Fruit fly (Drosophila melanogaster) whole organism, pupa: Measurements from ENCODE around the gene ranshi.

Experiments
- CG10348 ChIP-seq: fragments of 200-800 bp; sonication (Bioruptor generic); IDR thresholded peaks from 2 replicates; pipeline ENCODE4 v1.3.6; 2022; ENCODE audit warnings: missing biosample characterization, missing genetic modification characterization
- CG12605 ChIP-seq: fragments of 200-800 bp; sonication (Bioruptor generic); IDR thresholded peaks from 2 replicates; pipeline ENCODE4 v1.3.6; 2022; ENCODE audit warnings: missing biosample characterization, missing genetic modification characterization
- CG13204 ChIP-seq: fragments of 200-800 bp; sonication (Bioruptor generic); optimal IDR thresholded peaks from 2 replicates; lab custom pipeline; 2018; ENCODE audit warnings: missing biosample characterization, mild to moderate bottlenecking, missing genetic modification characterization, moderate library complexity
- CG14655 ChIP-seq: fragments of 200-800 bp; sonication (Bioruptor generic); optimal IDR thresholded peaks from 3 replicates; lab custom pipeline; 2017; ENCODE audit warnings: mild to moderate bottlenecking, missing biosample characterization, missing genetic modification reagents, missing genetic modification characterization
- CG15710 ChIP-seq: fragments of 200-800 bp; sonication (Bioruptor generic); optimal IDR thresholded peaks from 2 replicates; lab custom pipeline; 2018; ENCODE audit warnings: missing biosample characterization, mild to moderate bottlenecking, missing genetic modification characterization, moderate library complexity
- CG17806 ChIP-seq: fragments of 200-800 bp; sonication (Bioruptor generic); optimal IDR thresholded peaks from 2 replicates; lab custom pipeline; 2018; ENCODE audit warnings: missing biosample characterization, mild to moderate bottlenecking, missing genetic modification characterization, moderate library complexity
- CG32121 ChIP-seq: fragments of 200-800 bp; sonication (Bioruptor generic); IDR thresholded peaks from 2 replicates; pipeline ENCODE4 v1.3.6; 2022; ENCODE audit warnings: missing biosample characterization, missing genetic modification characterization
- CG34367 ChIP-seq: fragments of 200-800 bp; sonication (Bioruptor generic); optimal IDR thresholded peaks from 2 replicates; lab custom pipeline; 2018; ENCODE audit warnings: missing biosample characterization, mild to moderate bottlenecking, missing genetic modification characterization
- CG4496 ChIP-seq: fragments of 200-800 bp; sonication (Bioruptor generic); IDR thresholded peaks from 3 replicates; pipeline ENCODE4 v1.3.6; 2022; ENCODE audit warnings: missing biosample characterization, missing genetic modification characterization
- CG8159 ChIP-seq: fragments of 200-800 bp; sonication (Bioruptor generic); optimal IDR thresholded peaks from 3 replicates; lab custom pipeline; 2018; ENCODE audit warnings: missing biosample characterization, mild to moderate bottlenecking, missing genetic modification characterization, moderate library complexity
- CG8301 ChIP-seq: fragments of 200-800 bp; sonication (Bioruptor generic); optimal IDR thresholded peaks from 2 replicates; lab custom pipeline; 2018; ENCODE audit warnings: missing biosample characterization, mild to moderate bottlenecking, missing genetic modification characterization
- CG9948 ChIP-seq: fragments of 200-800 bp; sonication (Bioruptor generic); optimal IDR thresholded peaks from 2 replicates; lab custom pipeline; 2018; ENCODE audit warnings: missing biosample characterization, mild to moderate bottlenecking, missing genetic modification characterization, moderate library complexity
- D1 ChIP-seq: fragments of 200-800 bp; sonication (Bioruptor generic); optimal IDR thresholded peaks from 2 replicates; lab custom pipeline; 2018; ENCODE audit warnings: missing biosample characterization, mild to moderate bottlenecking, missing genetic modification characterization, moderate library complexity
- EcR ChIP-seq: fragments of 200-800 bp; sonication (Bioruptor generic); optimal IDR thresholded peaks from 3 replicates; lab custom pipeline; 2019; ENCODE audit warnings: missing biosample characterization, missing genetic modification characterization, mild to moderate bottlenecking, moderate library complexity, missing genetic modification reagents
- Ets98B ChIP-seq: fragments of 200-800 bp; sonication (Bioruptor generic); IDR thresholded peaks from 2 replicates; pipeline ENCODE4 v1.3.6; 2022; ENCODE audit warnings: missing biosample characterization, missing genetic modification characterization
- Pif1A ChIP-seq: fragments of 200-800 bp; sonication (Bioruptor generic); optimal IDR thresholded peaks from 3 replicates; lab custom pipeline; 2016; ENCODE audit warnings: missing biosample characterization, missing genetic modification characterization
- Pif1B ChIP-seq: fragments of 200-800 bp; sonication (Bioruptor generic); optimal IDR thresholded peaks from 3 replicates; lab custom pipeline; 2016; ENCODE audit warnings: missing biosample characterization, missing genetic modification characterization
- Snoo ChIP-seq: fragments of 200-800 bp; sonication (Bioruptor generic); optimal IDR thresholded peaks from 3 replicates; lab custom pipeline; 2017; ENCODE audit warnings: missing biosample characterization, mild to moderate bottlenecking, missing genetic modification characterization, inconsistent platforms
- fd96Ca ChIP-seq: fragments of 200-800 bp; sonication (Bioruptor generic); IDR thresholded peaks from 3 replicates; pipeline ENCODE4 v1.3.6; 2022; ENCODE audit warnings: missing biosample characterization, missing genetic modification characterization
- gl ChIP-seq: fragments of 200-800 bp; sonication (Bioruptor generic); optimal IDR thresholded peaks from 2 replicates; lab custom pipeline; 2018; ENCODE audit warnings: missing biosample characterization, mild to moderate bottlenecking, missing genetic modification characterization
- rn ChIP-seq: fragments of 200-800 bp; sonication (Bioruptor generic); IDR thresholded peaks from 2 replicates; pipeline ENCODE4 v1.3.6; 2022; ENCODE audit warnings: missing biosample characterization, missing genetic modification characterization

Gene ranshi

dm6 chr3R:8747871-8748775, 18.6 kb upstream of the ranshi start:
- TF ChIP-seq CG14655 (GFP tag; lab: Kevin White, UChicago) = peak; percentile 77
- TF ChIP-seq D1 (tag; lab: Kevin White, UChicago) = peak; percentile 32
- peak; percentile 71 for TF ChIP-seq CG34367 (tag; lab: Kevin White, UChicago)
- TF ChIP-seq CG8301 = peak; percentile 72
- peak; percentile 1 for TF ChIP-seq gl (tag; lab: Kevin White, UChicago)
- peak; percentile 58; the same call in 2 of the 3 replicates for TF ChIP-seq fd96Ca (GFP tag; lab: Robert Waterston, UW)
- peak; percentile 40 for TF ChIP-seq CG13204
- TF ChIP-seq CG9948 (tag; lab: Kevin White, UChicago) = no peak
- peak; percentile 83 for TF ChIP-seq CG32121
- peak; percentile 40 for TF ChIP-seq rn
- TF ChIP-seq Snoo (tag; lab: Kevin White, UChicago) = peak; percentile 83
- TF ChIP-seq CG17806 (tag; lab: Kevin White, UChicago) = peak; percentile 64
- peak; percentile 96 for TF ChIP-seq Pif1A (GFP tag; lab: Kevin White, UChicago)
- peak; percentile 42; the same call in 1 of the 2 replicates for TF ChIP-seq CG12605
- peak; percentile 94 for TF ChIP-seq Pif1B
- 0 out of 2 replicates have a peak, but pooled peaks have one; percentile 40 for TF ChIP-seq CG10348 (GFP tag; lab: Robert Waterston, UW)
- TF ChIP-seq CG4496 (GFP tag; lab: Robert Waterston, UW) = peak; percentile 75; the same call in 2 of the 3 replicates
- TF ChIP-seq CG8159 (tag; lab: Kevin White, UChicago) = peak; percentile 79
- peak; percentile 68 for TF ChIP-seq Ets98B (GFP tag; lab: Robert Waterston, UW)
- peak; percentile 94 for TF ChIP-seq EcR (GFP tag; lab: Kevin White, UChicago)
- peak; percentile 77 for TF ChIP-seq CG15710
- TF ChIP-seq, all 21 proteins: peak for 20

dm6 chr3R:8747134-8747870, 17.8 kb upstream of the ranshi start, which contains the start of the genes CG9801 and Nasp:
CG9801 (minus strand) TSS chr3R:8747675.
Nasp (plus strand) TSS chr3R:8747798.
- TF ChIP-seq CG12605 (0 out of 2 replicates have a peak, but pooled peaks have one; percentile 6), CG15710 (no peak), Pif1B (no peak), CG32121 (no peak), Snoo (tag; lab: Kevin White, UChicago) (peak; percentile 21), CG9948 (tag; lab: Kevin White, UChicago) (peak; percentile 2), D1 (tag; lab: Kevin White, UChicago) (no peak), CG34367 (tag; lab: Kevin White, UChicago) (no peak), CG8301 (no peak), Pif1A (GFP tag; lab: Kevin White, UChicago) (peak; percentile 18), EcR (GFP tag; lab: Kevin White, UChicago) (no peak), Ets98B (GFP tag; lab: Robert Waterston, UW) (peak; percentile 17; the same call in 1 of the 2 replicates), CG8159 (tag; lab: Kevin White, UChicago) (no peak)

- TF ChIP-seq D1 (tag; lab: Kevin White, UChicago) = peak; percentile 56
- peak; percentile 80 for TF ChIP-seq Snoo (tag; lab: Kevin White, UChicago)
- TF ChIP-seq CG13204 = peak; percentile 6
- TF ChIP-seq Pif1A (GFP tag; lab: Kevin White, UChicago) = peak; percentile 95
- TF ChIP-seq CG9948 (tag; lab: Kevin White, UChicago) = peak; percentile 78
- peak; percentile 73 for TF ChIP-seq Ets98B (GFP tag; lab: Robert Waterston, UW)
- TF ChIP-seq rn = 0 out of 2 replicates have a peak, but pooled peaks have one; percentile 28
- peak; percentile 87 for TF ChIP-seq CG4496 (GFP tag; lab: Robert Waterston, UW)
- TF ChIP-seq CG8159 (tag; lab: Kevin White, UChicago) = peak; percentile 86
- TF ChIP-seq CG14655 (GFP tag; lab: Kevin White, UChicago) = peak; percentile 72
- no peak for TF ChIP-seq EcR (GFP tag; lab: Kevin White, UChicago)
- no peak for TF ChIP-seq CG10348 (GFP tag; lab: Robert Waterston, UW)
- peak; percentile 77 for TF ChIP-seq CG15710
- TF ChIP-seq CG17806 (tag; lab: Kevin White, UChicago) = peak; percentile 79
- peak; percentile 68 for TF ChIP-seq CG34367 (tag; lab: Kevin White, UChicago)
- peak; percentile 92 for TF ChIP-seq Pif1B
- TF ChIP-seq fd96Ca (GFP tag; lab: Robert Waterston, UW) = peak; percentile 52
- TF ChIP-seq gl (tag; lab: Kevin White, UChicago) = peak; percentile 42
- peak; percentile 84 for TF ChIP-seq CG12605
- peak; percentile 84 for TF ChIP-seq CG32121
- peak; percentile 76 for TF ChIP-seq CG8301
Observed at dm6 chr3R:8746354-8746753, 16.9 kb upstream of the ranshi start.

- peak; percentile 74 for TF ChIP-seq fd96Ca (GFP tag; lab: Robert Waterston, UW)
- TF ChIP-seq Snoo (tag; lab: Kevin White, UChicago) = peak; percentile 46
- no peak for TF ChIP-seq EcR (GFP tag; lab: Kevin White, UChicago)
- no peak for TF ChIP-seq CG34367 (tag; lab: Kevin White, UChicago)
- 0 out of 2 replicates have a peak, but pooled peaks have one; percentile 19 for TF ChIP-seq CG12605
- TF ChIP-seq CG14655 (GFP tag; lab: Kevin White, UChicago) = peak; percentile 44
- peak; percentile 48 for TF ChIP-seq CG17806 (tag; lab: Kevin White, UChicago)
- no peak for TF ChIP-seq gl (tag; lab: Kevin White, UChicago)
- TF ChIP-seq CG15710 = peak; percentile 21
- TF ChIP-seq CG8159 (tag; lab: Kevin White, UChicago) = peak; percentile 10
- TF ChIP-seq rn = no peak
- TF ChIP-seq Ets98B (GFP tag; lab: Robert Waterston, UW) = peak; percentile 35; the same call in 1 of the 2 replicates
- peak; percentile 30 for TF ChIP-seq CG8301
- TF ChIP-seq Pif1A (GFP tag; lab: Kevin White, UChicago) = peak; percentile 75
- TF ChIP-seq Pif1B = peak; percentile 61
- TF ChIP-seq CG13204 = no peak
- peak; percentile 34 for TF ChIP-seq CG9948 (tag; lab: Kevin White, UChicago)
- peak; percentile 24; the same call in 1 of the 3 replicates for TF ChIP-seq CG4496 (GFP tag; lab: Robert Waterston, UW)
- no peak for TF ChIP-seq D1 (tag; lab: Kevin White, UChicago)
- TF ChIP-seq CG32121 = no peak; the same call in 1 of the 2 replicates
- TF ChIP-seq CG10348 (GFP tag; lab: Robert Waterston, UW) = no peak
Observed at dm6 chr3R:8744198-8744597, 14.7 kb upstream of the ranshi start.
